Fruit fly (Drosophila melanogaster): Measurements from ENCODE around the gene dsx.

DNA sequence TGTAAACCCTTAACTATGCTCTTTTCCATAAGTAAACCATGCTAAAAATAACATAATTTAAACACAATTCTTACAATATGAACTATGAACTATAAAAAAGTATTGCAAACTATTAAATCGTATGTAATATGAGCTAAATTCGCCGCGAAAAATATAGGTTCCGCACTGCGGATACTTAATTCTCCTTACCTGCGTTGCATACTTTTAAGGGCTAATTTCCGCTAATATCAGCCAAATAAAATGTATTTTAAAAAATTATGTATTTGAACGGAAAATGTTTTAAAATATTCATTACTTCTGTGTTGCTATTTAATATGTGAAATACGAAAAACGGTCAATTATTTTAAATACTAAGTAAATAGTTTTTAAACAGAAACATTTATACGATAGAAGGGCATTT is at the start of gene dsx:
- TF ChIP-seq insv (optimal IDR thresholded peaks at IDR 0.05) (no peak), psq (optimal IDR thresholded peaks at IDR 0.05) (no peak), Sin3A (optimal IDR thresholded peaks at IDR 0.05) (no peak), Myc (optimal IDR thresholded peaks at IDR 0.05) (no peak), h (optimal IDR thresholded peaks at IDR 0.05) (no peak), ttk (optimal IDR thresholded peaks at IDR 0.05) (no peak)
